Fruit fly (Drosophila melanogaster) whole organism, pupa: Measurements from ENCODE around the gene CG8301.

Experiments used
- CG10348 ChIP-seq: fragments of 200-800 bp; sonication (Bioruptor generic); IDR thresholded peaks from 2 replicates; pipeline ENCODE4 v1.3.6; 2022; ENCODE audit warnings: missing biosample characterization, missing genetic modification characterization
- CG12605 ChIP-seq: fragments of 200-800 bp; sonication (Bioruptor generic); IDR thresholded peaks from 2 replicates; pipeline ENCODE4 v1.3.6; 2022; ENCODE audit warnings: missing biosample characterization, missing genetic modification characterization
- CG13204 ChIP-seq: fragments of 200-800 bp; sonication (Bioruptor generic); optimal IDR thresholded peaks from 2 replicates; lab custom pipeline; 2018; ENCODE audit warnings: missing biosample characterization, mild to moderate bottlenecking, missing genetic modification characterization, moderate library complexity
- CG14655 ChIP-seq: fragments of 200-800 bp; sonication (Bioruptor generic); optimal IDR thresholded peaks from 3 replicates; lab custom pipeline; 2017; ENCODE audit warnings: mild to moderate bottlenecking, missing biosample characterization, missing genetic modification reagents, missing genetic modification characterization
- CG15710 ChIP-seq: fragments of 200-800 bp; sonication (Bioruptor generic); optimal IDR thresholded peaks from 2 replicates; lab custom pipeline; 2018; ENCODE audit warnings: missing biosample characterization, mild to moderate bottlenecking, missing genetic modification characterization, moderate library complexity
- CG17806 ChIP-seq: fragments of 200-800 bp; sonication (Bioruptor generic); optimal IDR thresholded peaks from 2 replicates; lab custom pipeline; 2018; ENCODE audit warnings: missing biosample characterization, mild to moderate bottlenecking, missing genetic modification characterization, moderate library complexity
- CG32121 ChIP-seq: fragments of 200-800 bp; sonication (Bioruptor generic); IDR thresholded peaks from 2 replicates; pipeline ENCODE4 v1.3.6; 2022; ENCODE audit warnings: missing biosample characterization, missing genetic modification characterization
- CG34367 ChIP-seq: fragments of 200-800 bp; sonication (Bioruptor generic); optimal IDR thresholded peaks from 2 replicates; lab custom pipeline; 2018; ENCODE audit warnings: missing biosample characterization, mild to moderate bottlenecking, missing genetic modification characterization
- CG4496 ChIP-seq: fragments of 200-800 bp; sonication (Bioruptor generic); IDR thresholded peaks from 3 replicates; pipeline ENCODE4 v1.3.6; 2022; ENCODE audit warnings: missing biosample characterization, missing genetic modification characterization
- CG8159 ChIP-seq: fragments of 200-800 bp; sonication (Bioruptor generic); optimal IDR thresholded peaks from 3 replicates; lab custom pipeline; 2018; ENCODE audit warnings: missing biosample characterization, mild to moderate bottlenecking, missing genetic modification characterization, moderate library complexity
- CG8301 ChIP-seq: fragments of 200-800 bp; sonication (Bioruptor generic); optimal IDR thresholded peaks from 2 replicates; lab custom pipeline; 2018; ENCODE audit warnings: missing biosample characterization, mild to moderate bottlenecking, missing genetic modification characterization
- CG9948 ChIP-seq: fragments of 200-800 bp; sonication (Bioruptor generic); optimal IDR thresholded peaks from 2 replicates; lab custom pipeline; 2018; ENCODE audit warnings: missing biosample characterization, mild to moderate bottlenecking, missing genetic modification characterization, moderate library complexity
- D1 ChIP-seq: fragments of 200-800 bp; sonication (Bioruptor generic); optimal IDR thresholded peaks from 2 replicates; lab custom pipeline; 2018; ENCODE audit warnings: missing biosample characterization, mild to moderate bottlenecking, missing genetic modification characterization, moderate library complexity
- EcR ChIP-seq: fragments of 200-800 bp; sonication (Bioruptor generic); optimal IDR thresholded peaks from 3 replicates; lab custom pipeline; 2019; ENCODE audit warnings: missing biosample characterization, missing genetic modification characterization, mild to moderate bottlenecking, moderate library complexity, missing genetic modification reagents
- Ets98B ChIP-seq: fragments of 200-800 bp; sonication (Bioruptor generic); IDR thresholded peaks from 2 replicates; pipeline ENCODE4 v1.3.6; 2022; ENCODE audit warnings: missing biosample characterization, missing genetic modification characterization
- Pif1A ChIP-seq: fragments of 200-800 bp; sonication (Bioruptor generic); optimal IDR thresholded peaks from 3 replicates; lab custom pipeline; 2016; ENCODE audit warnings: missing biosample characterization, missing genetic modification characterization
- Pif1B ChIP-seq: fragments of 200-800 bp; sonication (Bioruptor generic); optimal IDR thresholded peaks from 3 replicates; lab custom pipeline; 2016; ENCODE audit warnings: missing biosample characterization, missing genetic modification characterization
- Snoo ChIP-seq: fragments of 200-800 bp; sonication (Bioruptor generic); optimal IDR thresholded peaks from 3 replicates; lab custom pipeline; 2017; ENCODE audit warnings: missing biosample characterization, mild to moderate bottlenecking, missing genetic modification characterization, inconsistent platforms
- fd96Ca ChIP-seq: fragments of 200-800 bp; sonication (Bioruptor generic); IDR thresholded peaks from 3 replicates; pipeline ENCODE4 v1.3.6; 2022; ENCODE audit warnings: missing biosample characterization, missing genetic modification characterization
- gl ChIP-seq: fragments of 200-800 bp; sonication (Bioruptor generic); optimal IDR thresholded peaks from 2 replicates; lab custom pipeline; 2018; ENCODE audit warnings: missing biosample characterization, mild to moderate bottlenecking, missing genetic modification characterization
- rn ChIP-seq: fragments of 200-800 bp; sonication (Bioruptor generic); IDR thresholded peaks from 2 replicates; pipeline ENCODE4 v1.3.6; 2022; ENCODE audit warnings: missing biosample characterization, missing genetic modification characterization

Gene CG8301

dm6 chr3R:9594251-9594581, 13.1 kb downstream of the CG8301 start:
- TF ChIP-seq fd96Ca (GFP tag; lab: Robert Waterston, UW) = no peak; the same call in 1 of the 3 replicates
- no peak for TF ChIP-seq D1
- TF ChIP-seq CG17806 (tag; lab: Kevin White, UChicago) = no peak
- TF ChIP-seq EcR (GFP tag; lab: Kevin White, UChicago) = no peak
- TF ChIP-seq CG15710 = peak; percentile 39
- TF ChIP-seq CG34367 (tag; lab: Kevin White, UChicago) = peak; percentile 45
- TF ChIP-seq Snoo (tag; lab: Kevin White, UChicago) = no peak
- TF ChIP-seq CG13204 (GFP tag; lab: Kevin White, UChicago) = no peak
- TF ChIP-seq CG14655 = peak; percentile 71
- no peak for TF ChIP-seq CG4496 (GFP tag; lab: Robert Waterston, UW)
- no peak for TF ChIP-seq CG12605
- TF ChIP-seq CG8301 (tag; lab: Kevin White, UChicago) = peak; percentile 30
- TF ChIP-seq Pif1B = no peak
- TF ChIP-seq rn (GFP tag; lab: Robert Waterston, UW) = no peak
- TF ChIP-seq Ets98B = no peak
- peak; percentile 63 for TF ChIP-seq CG8159 (tag; lab: Kevin White, UChicago)
- TF ChIP-seq Pif1A (GFP tag; lab: Kevin White, UChicago) = no peak
- no peak for TF ChIP-seq CG32121 (GFP tag; lab: Robert Waterston, UW)
- no peak for TF ChIP-seq CG9948

dm6 chr3R:9594839-9595238, 13.7 kb downstream of the CG8301 start:
- TF ChIP-seq fd96Ca (GFP tag; lab: Robert Waterston, UW) = peak; percentile 66; the same call in 1 of the 3 replicates
- TF ChIP-seq CG12605 = peak; percentile 19; the same call in 1 of the 2 replicates
- 0 out of 2 replicates have a peak, but pooled peaks have one; percentile 29 for TF ChIP-seq rn (GFP tag; lab: Robert Waterston, UW)
- no peak for TF ChIP-seq Pif1B
- peak; percentile 24; the same call in 1 of the 2 replicates for TF ChIP-seq CG32121 (GFP tag; lab: Robert Waterston, UW)

dm6 chr3R:9595681-9596357, 14.7 kb downstream of the CG8301 start:
- TF ChIP-seq CG32121 (GFP tag; lab: Robert Waterston, UW) (no peak), D1 (no peak), CG17806 (tag; lab: Kevin White, UChicago) (no peak), CG8301 (tag; lab: Kevin White, UChicago) (no peak), EcR (GFP tag; lab: Kevin White, UChicago) (no peak), CG15710 (no peak), CG10348 (GFP tag; lab: Robert Waterston, UW) (no peak), rn (GFP tag; lab: Robert Waterston, UW) (no peak), Pif1A (GFP tag; lab: Kevin White, UChicago) (no peak)

- TF ChIP-seq CG12605 (no peak), CG4496 (GFP tag; lab: Robert Waterston, UW) (no peak), fd96Ca (GFP tag; lab: Robert Waterston, UW) (no peak), CG14655 (no peak), Pif1A (GFP tag; lab: Kevin White, UChicago) (no peak), Pif1B (no peak), CG13204 (GFP tag; lab: Kevin White, UChicago) (no peak), rn (GFP tag; lab: Robert Waterston, UW) (no peak)
Observed at dm6 chr3R:9596615-9597014, 15.5 kb downstream of the CG8301 start.

dm6 chr3R:9598099-9598498, 17.0 kb downstream of the CG8301 start:
- TF ChIP-seq D1 (peak; percentile 20), CG10348 (GFP tag; lab: Robert Waterston, UW) (peak; percentile 48; the same call in 1 of the 2 replicates), CG13204 (GFP tag; lab: Kevin White, UChicago) (peak; percentile 6), Ets98B (peak; percentile 68), CG32121 (GFP tag; lab: Robert Waterston, UW) (peak; percentile 76), CG34367 (tag; lab: Kevin White, UChicago) (peak; percentile 47), CG12605 (peak; percentile 73), rn (GFP tag; lab: Robert Waterston, UW) (peak; percentile 38; the same call in 1 of the 2 replicates), CG17806 (tag; lab: Kevin White, UChicago) (peak; percentile 75), CG15710 (peak; percentile 58), CG4496 (GFP tag; lab: Robert Waterston, UW) (peak; percentile 82), fd96Ca (GFP tag; lab: Robert Waterston, UW) (peak; percentile 87), gl (tag; lab: Kevin White, UChicago) (peak; percentile 6), CG8159 (tag; lab: Kevin White, UChicago) (peak; percentile 67), Pif1B (peak; percentile 77), Pif1A (GFP tag; lab: Kevin White, UChicago) (peak; percentile 85), CG9948 (peak; percentile 75), CG14655 (peak; percentile 92), CG8301 (tag; lab: Kevin White, UChicago) (peak; percentile 94), Snoo (tag; lab: Kevin White, UChicago) (peak; percentile 27), EcR (GFP tag; lab: Kevin White, UChicago) (no peak)
- TF ChIP-seq, all 21 proteins: peak for 20

- TF ChIP-seq CG9948 (peak; percentile 6), CG15710 (peak; percentile 40), CG8301 (tag; lab: Kevin White, UChicago) (peak; percentile 27), gl (tag; lab: Kevin White, UChicago) (peak; percentile 22), CG17806 (tag; lab: Kevin White, UChicago) (peak; percentile 45), Pif1B (peak; percentile 31), CG8159 (tag; lab: Kevin White, UChicago) (peak; percentile 61), CG10348 (GFP tag; lab: Robert Waterston, UW) (no peak), D1 (no peak), CG13204 (GFP tag; lab: Kevin White, UChicago) (no peak), Ets98B (peak; percentile 40), CG32121 (GFP tag; lab: Robert Waterston, UW) (no peak), CG4496 (GFP tag; lab: Robert Waterston, UW) (peak; percentile 51; the same call in 2 of the 3 replicates), Pif1A (GFP tag; lab: Kevin White, UChicago) (peak; percentile 45), EcR (GFP tag; lab: Kevin White, UChicago) (no peak), CG14655 (peak; percentile 25)
Observed at dm6 chr3R:9600558-9600959, 19.5 kb downstream of the CG8301 start.
